Fruit fly (Drosophila melanogaster): ENCODE data around the gene CG42724.
A peak's percentile ranks its signal among the peaks of the same experiment; 100 is the strongest.

Gene CG42724

DNA sequence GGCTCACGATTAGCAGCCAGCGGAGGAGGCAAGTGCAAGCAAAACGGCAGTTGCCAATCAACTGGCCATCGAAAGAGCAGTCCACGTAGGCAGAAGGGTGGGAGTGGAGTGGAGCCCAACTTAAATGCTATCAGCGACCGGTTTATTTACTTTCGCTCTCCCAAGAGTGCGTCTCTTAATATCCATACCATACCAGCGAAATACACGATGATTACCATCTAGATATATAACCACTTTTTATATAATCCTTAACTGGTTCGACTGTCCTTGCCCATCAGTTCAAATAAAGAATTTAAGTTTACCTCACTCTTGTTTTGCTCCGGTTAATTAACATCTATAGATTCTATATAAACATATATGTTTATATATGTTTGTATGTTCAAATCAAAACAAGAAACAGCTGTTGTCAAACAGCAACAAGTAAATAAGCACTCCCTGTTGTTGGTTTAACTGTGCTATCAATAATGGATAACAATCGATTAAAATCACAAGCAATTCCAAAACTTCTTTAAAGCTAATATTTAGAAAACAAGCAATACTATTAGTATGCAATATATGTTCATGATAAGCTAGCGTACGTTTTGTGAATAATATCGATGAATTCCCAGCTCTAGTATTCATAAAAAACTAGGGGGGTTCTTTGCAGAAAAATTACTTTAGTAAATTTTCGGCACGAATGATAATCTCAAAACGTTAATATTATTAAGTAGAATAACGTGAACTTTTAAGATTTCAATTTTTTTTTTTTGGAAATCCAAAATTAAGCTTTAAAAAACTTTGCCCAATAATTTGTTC lies 5.6 kb upstream of the CG42724 start (continued):
- no peak for TF ChIP-seq CkIIα-i1 (GFP tag; IDR thresholded peaks at IDR 0.05)
- TF ChIP-seq tio (GFP tag; optimal IDR thresholded peaks at IDR 0.05) = no peak
- TF ChIP-seq CG10959 (GFP tag; IDR thresholded peaks at IDR 0.05) = no peak
- peak; percentile 63 for TF ChIP-seq CG2116 (GFP tag; optimal IDR thresholded peaks at IDR 0.05)
- TF ChIP-seq CG17385 (GFP tag; optimal IDR thresholded peaks at IDR 0.05) = peak; percentile 44
- TF ChIP-seq Atf3 (GFP tag; optimal IDR thresholded peaks at IDR 0.05) = no peak
- TF ChIP-seq Mes4 (GFP tag; optimal IDR thresholded peaks at IDR 0.05) = peak; percentile 27
- no peak for TF ChIP-seq CG32772 (GFP tag; IDR thresholded peaks at IDR 0.05)
- TF ChIP-seq crp (GFP tag; optimal IDR thresholded peaks at IDR 0.05) = peak in 1 of 2 experiments; percentile 77
- no peak for TF ChIP-seq CG8944 (GFP tag; optimal IDR thresholded peaks at IDR 0.05)
- no peak for TF ChIP-seq CG31388 (GFP tag; optimal IDR thresholded peaks at IDR 0.05)
- peak; percentile 47 for TF ChIP-seq nom (GFP tag; optimal IDR thresholded peaks at IDR 0.05)
- no peak for TF ChIP-seq CG17612 (GFP tag; IDR thresholded peaks at IDR 0.05)
- TF ChIP-seq nmo (GFP tag; optimal IDR thresholded peaks at IDR 0.05) = peak; percentile 21
- no peak for TF ChIP-seq Sin3A (optimal IDR thresholded peaks at IDR 0.05)
- TF ChIP-seq Awh (GFP tag; IDR thresholded peaks at IDR 0.05) = peak; percentile 66
- no peak for TF ChIP-seq Optix (GFP tag; IDR thresholded peaks at IDR 0.05)
- TF ChIP-seq zen (tag; optimal IDR thresholded peaks at IDR 0.05) = no peak
- TF ChIP-seq Scr (GFP tag; IDR thresholded peaks at IDR 0.05; ENCODE audit: partially characterized antibody) = peak; percentile 45
- no peak for TF ChIP-seq h (optimal IDR thresholded peaks at IDR 0.05)
- peak; percentile 9 for TF ChIP-seq CG10654 (GFP tag; optimal IDR thresholded peaks at IDR 0.05)
- TF ChIP-seq Hr39 (optimal IDR thresholded peaks at IDR 0.05) = no peak
- peak; percentile 66 for TF ChIP-seq CG15269 (tag; optimal IDR thresholded peaks at IDR 0.05)
- TF ChIP-seq CG4854 (GFP tag; optimal IDR thresholded peaks at IDR 0.05) = peak; percentile 74
- no peak for TF ChIP-seq ase (GFP tag; IDR thresholded peaks at IDR 0.05)
- peak; percentile 61 for TF ChIP-seq CG1233 (GFP tag; optimal IDR thresholded peaks at IDR 0.05)
- peak; percentile 64; the same call in 1 of the 2 replicates for TF ChIP-seq sob (GFP tag; IDR thresholded peaks at IDR 0.05)
- peak; percentile 65; the same call in 1 of the 2 replicates for TF ChIP-seq CG14014 (GFP tag; IDR thresholded peaks at IDR 0.05)
- peak; percentile 16 for TF ChIP-seq Camta (GFP tag; optimal IDR thresholded peaks at IDR 0.05)
- peak in 1 of 2 experiments; percentile 35 for TF ChIP-seq Eip74EF (GFP tag; optimal IDR thresholded peaks at IDR 0.05)
- TF ChIP-seq CG5180 (GFP tag; optimal IDR thresholded peaks at IDR 0.05) = no peak
- TF ChIP-seq CrebB (tag; optimal IDR thresholded peaks at IDR 0.05) = peak; percentile 55
- no peak for TF ChIP-seq CG7963 (GFP tag; IDR thresholded peaks at IDR 0.05; ENCODE audit: partially characterized antibody)
- peak; percentile 43 for TF ChIP-seq CG18262 (tag; optimal IDR thresholded peaks at IDR 0.05)
- TF ChIP-seq Stat92E (GFP tag; optimal IDR thresholded peaks at IDR 0.05) = no peak
- TF ChIP-seq CG10147 (GFP tag; optimal IDR thresholded peaks at IDR 0.05) = peak; percentile 60
- no peak for TF ChIP-seq ewg (GFP tag; optimal IDR thresholded peaks at IDR 0.05)
- peak; percentile 37 for TF ChIP-seq CG9817 (tag; optimal IDR thresholded peaks at IDR 0.05)
- no peak for TF ChIP-seq pum (GFP tag; optimal IDR thresholded peaks at IDR 0.05)
- TF ChIP-seq CG7786 (GFP tag; optimal IDR thresholded peaks at IDR 0.05) = no peak
- peak; percentile 13 for TF ChIP-seq eyg (GFP tag; optimal IDR thresholded peaks at IDR 0.05)
- TF ChIP-seq CG13123 (GFP tag; optimal IDR thresholded peaks at IDR 0.05) = peak; percentile 42
- TF ChIP-seq CG33213 (GFP tag; optimal IDR thresholded peaks at IDR 0.05) = peak; percentile 32
- TF ChIP-seq Hr78 (GFP tag; optimal IDR thresholded peaks at IDR 0.05) = no peak
- no peak for TF ChIP-seq CG4424 (GFP tag; optimal IDR thresholded peaks at IDR 0.05)
- TF ChIP-seq CG7928 (GFP tag; optimal IDR thresholded peaks at IDR 0.05) = peak; percentile 32
- no peak for TF ChIP-seq peb (GFP tag; IDR thresholded peaks at IDR 0.05)
- no peak for TF ChIP-seq CG11504 (tag; optimal IDR thresholded peaks at IDR 0.05)
- TF ChIP-seq CG4730 (GFP tag; IDR thresholded peaks at IDR 0.05) = no peak
